Fruit fly (Drosophila melanogaster) whole organism, embryonic: ENCODE data around the gene corolla.

Experiments
- Abd-B ChIP-seq: fragments of 200-800 bp; sonication (Bioruptor generic); optimal IDR thresholded peaks from 2 replicates; lab custom pipeline; 2018; ENCODE audit warnings: missing biosample characterization, mild to moderate bottlenecking, missing genetic modification characterization, moderate library complexity
- Blimp-1 ChIP-seq: fragments of 200-800 bp; sonication (Bioruptor generic); optimal IDR thresholded peaks from 3 replicates; lab custom pipeline; 2018; ENCODE audit warnings: missing biosample characterization, missing genetic modification characterization, mild to moderate bottlenecking, moderate library complexity, missing genetic modification reagents
- CG10209 ChIP-seq: fragments of 200-800 bp; sonication (Bioruptor generic); optimal IDR thresholded peaks from 3 replicates; lab custom pipeline; 2017; ENCODE audit warnings: missing biosample characterization, mild to moderate bottlenecking, missing genetic modification characterization, missing genetic modification reagents
- CG11398 ChIP-seq: fragments of 200-800 bp; sonication (Bioruptor generic); optimal IDR thresholded peaks from 2 replicates; lab custom pipeline; 2016; ENCODE audit warnings: missing biosample characterization, missing genetic modification characterization
- CG13287 ChIP-seq: fragments of 200-800 bp; sonication (Bioruptor generic); IDR thresholded peaks from 2 replicates; pipeline ENCODE4 v1.3.6; 2022; ENCODE audit warnings: missing biosample characterization, missing genetic modification characterization; ENCODE audit not compliant: partially characterized antibody
- CG13775 ChIP-seq: fragments of 200-800 bp; sonication (Bioruptor generic); optimal IDR thresholded peaks from 3 replicates; lab custom pipeline; 2017; ENCODE audit warnings: missing biosample characterization, mild to moderate bottlenecking, missing genetic modification characterization
- CG14014 ChIP-seq: fragments of 200-800 bp; sonication (Bioruptor generic); IDR thresholded peaks from 2 replicates; pipeline ENCODE4 v1.3.6; 2022; ENCODE audit warnings: missing biosample characterization, missing genetic modification characterization
- CG15696 ChIP-seq: fragments of 200-800 bp; sonication (Bioruptor generic); optimal IDR thresholded peaks from 2 replicates; lab custom pipeline; 2019; ENCODE audit warnings: missing biosample characterization, mild to moderate bottlenecking, missing genetic modification characterization, moderate library complexity
- CG16815 ChIP-seq: fragments of 200-800 bp; sonication (Bioruptor generic); optimal IDR thresholded peaks from 3 replicates; lab custom pipeline; 2017; ENCODE audit warnings: missing biosample characterization, mild to moderate bottlenecking, missing genetic modification characterization
- CG18599 ChIP-seq: fragments of 200-800 bp; sonication (Bioruptor generic); optimal IDR thresholded peaks from 3 replicates; lab custom pipeline; 2017; ENCODE audit warnings: missing biosample characterization, missing genetic modification characterization, mild to moderate bottlenecking, moderate library complexity, missing genetic modification reagents
- CG3281 ChIP-seq: fragments of 200-800 bp; sonication (Bioruptor generic); optimal IDR thresholded peaks from 3 replicates; lab custom pipeline; 2017; ENCODE audit warnings: missing biosample characterization, mild to moderate bottlenecking, missing genetic modification characterization
- CG6813 ChIP-seq: fragments of 200-800 bp; sonication (Bioruptor generic); optimal IDR thresholded peaks from 2 replicates; lab custom pipeline; 2017; ENCODE audit warnings: missing biosample characterization, missing genetic modification characterization, mild to moderate bottlenecking, moderate library complexity, missing genetic modification reagents
- CG7357 ChIP-seq: fragments of 200-800 bp; sonication (Bioruptor generic); IDR thresholded peaks from 3 replicates; pipeline ENCODE4 v1.3.6; 2022; ENCODE audit warnings: missing biosample characterization, missing genetic modification characterization
- CG7928 ChIP-seq: fragments of 200-800 bp; sonication (Bioruptor generic); optimal IDR thresholded peaks from 2 replicates; lab custom pipeline; 2017; ENCODE audit warnings: missing biosample characterization, mild to moderate bottlenecking, missing genetic modification characterization
- CG8359 ChIP-seq: fragments of 200-800 bp; sonication (Bioruptor generic); optimal IDR thresholded peaks from 2 replicates; lab custom pipeline; 2017; ENCODE audit warnings: missing biosample characterization, mild to moderate bottlenecking, missing genetic modification characterization, borderline replicate concordance
- CG8765 ChIP-seq: fragments of 200-800 bp; sonication (Bioruptor generic); IDR thresholded peaks from 2 replicates; pipeline ENCODE4 v1.3.6; 2022; ENCODE audit warnings: missing biosample characterization, missing genetic modification characterization
- CG9609 ChIP-seq: fragments of 200-800 bp; sonication (Bioruptor generic); optimal IDR thresholded peaks from 3 replicates; lab custom pipeline; 2016; ENCODE audit warnings: missing biosample characterization, missing genetic modification characterization
- CG9817 ChIP-seq: fragments of 200-800 bp; sonication (Bioruptor generic); optimal IDR thresholded peaks from 2 replicates; lab custom pipeline; 2018; ENCODE audit warnings: missing biosample characterization, mild to moderate bottlenecking, missing genetic modification characterization, moderate library complexity
- CG9932 ChIP-seq: fragments of 200-800 bp; sonication (Bioruptor generic); IDR thresholded peaks from 2 replicates; pipeline ENCODE4 v1.3.6; 2022; ENCODE audit warnings: missing biosample characterization, missing genetic modification characterization
- CTCF ChIP-seq: fragments of 200-800 bp; sonication (Bioruptor generic); optimal IDR thresholded peaks from 2 replicates; lab custom pipeline; 2017; ENCODE audit warnings: missing biosample characterization, mild to moderate bottlenecking, missing genetic modification characterization, moderate library complexity
- HHEX ChIP-seq: fragments of 200-800 bp; sonication (Bioruptor generic); optimal IDR thresholded peaks from 3 replicates; lab custom pipeline; 2017; ENCODE audit warnings: missing biosample characterization, mild to moderate bottlenecking, missing genetic modification characterization, missing genetic modification reagents
- HLH4C ChIP-seq: fragments of 200-800 bp; sonication (Bioruptor generic); IDR thresholded peaks from 3 replicates; pipeline ENCODE4 v1.3.6; 2022; ENCODE audit warnings: missing biosample characterization, missing genetic modification characterization; ENCODE audit not compliant: partially characterized antibody
- HLH54F ChIP-seq: fragments of 200-800 bp; sonication (Bioruptor generic); optimal IDR thresholded peaks from 3 replicates; lab custom pipeline; 2016; ENCODE audit warnings: missing biosample characterization, missing genetic modification characterization
- Kr ChIP-seq: fragments of 200-800 bp; sonication (Bioruptor generic); optimal IDR thresholded peaks from 2 replicates; lab custom pipeline; 2017; ENCODE audit warnings: missing biosample characterization, mild to moderate bottlenecking, missing genetic modification characterization
- Oaz ChIP-seq: fragments of 200-800 bp; sonication (Bioruptor generic); IDR thresholded peaks from 2 replicates; pipeline ENCODE4 v1.3.6; 2022; ENCODE audit warnings: missing biosample characterization, missing genetic modification characterization
- Optix ChIP-seq: fragments of 200-800 bp; sonication (Bioruptor generic); IDR thresholded peaks from 3 replicates; pipeline ENCODE4 v1.3.6; 2022; ENCODE audit warnings: missing biosample characterization, missing genetic modification characterization
- Rx ChIP-seq: fragments of 200-800 bp; sonication (Bioruptor generic); IDR thresholded peaks from 2 replicates; pipeline ENCODE4 v1.3.6; 2022; ENCODE audit warnings: missing biosample characterization, missing genetic modification characterization
- Six4 ChIP-seq: fragments of 200-800 bp; sonication (Bioruptor generic); optimal IDR thresholded peaks from 2 replicates; lab custom pipeline; 2016; ENCODE audit warnings: missing biosample characterization, missing genetic modification characterization
- Sox100B ChIP-seq: fragments of 200-800 bp; sonication (Bioruptor generic); optimal IDR thresholded peaks from 3 replicates; lab custom pipeline; 2018; ENCODE audit warnings: missing biosample characterization, mild to moderate bottlenecking, missing genetic modification characterization
- ab ChIP-seq: fragments of 200-800 bp; sonication (Bioruptor generic); optimal IDR thresholded peaks from 2 replicates; lab custom pipeline; 2016; ENCODE audit warnings: missing biosample characterization, missing genetic modification characterization
- ac ChIP-seq: fragments of 200-800 bp; sonication (Bioruptor generic); optimal IDR thresholded peaks from 3 replicates; lab custom pipeline; 2017; ENCODE audit warnings: missing biosample characterization, mild to moderate bottlenecking, missing genetic modification characterization
- btn ChIP-seq: fragments of 200-800 bp; sonication (Bioruptor generic); optimal IDR thresholded peaks from 2 replicates; lab custom pipeline; 2016; ENCODE audit warnings: missing biosample characterization, missing genetic modification characterization
- caup ChIP-seq: fragments of 200-800 bp; sonication (Bioruptor generic); optimal IDR thresholded peaks from 3 replicates; lab custom pipeline; 2017; ENCODE audit warnings: missing biosample characterization, mild to moderate bottlenecking, missing genetic modification characterization, moderate library complexity; ENCODE audit not compliant: severe bottlenecking
- fd3F ChIP-seq: fragments of 200-800 bp; sonication (Bioruptor generic); optimal IDR thresholded peaks from 2 replicates; lab custom pipeline; 2018; ENCODE audit warnings: missing biosample characterization, mild to moderate bottlenecking, missing genetic modification characterization, moderate library complexity
- fru ChIP-seq: fragments of >200 bp; optimal IDR thresholded peaks from 2 replicates; lab custom pipeline; 2017
- gem ChIP-seq: fragments of 200-800 bp; sonication (Bioruptor generic); optimal IDR thresholded peaks from 2 replicates; lab custom pipeline; 2019; ENCODE audit warnings: missing biosample characterization, mild to moderate bottlenecking, missing genetic modification characterization, moderate library complexity
- grau ChIP-seq: fragments of 200-800 bp; optimal IDR thresholded peaks from 3 replicates; lab custom pipeline; 2019; ENCODE audit warnings: missing biosample characterization, mild to moderate bottlenecking, missing genetic modification characterization, moderate library complexity
- lmd ChIP-seq: fragments of 200-800 bp; sonication (Bioruptor generic); IDR thresholded peaks from 2 replicates; pipeline ENCODE4 v1.3.6; 2022; ENCODE audit warnings: missing biosample characterization, missing genetic modification characterization
- nmo ChIP-seq: fragments of 200-800 bp; sonication (Bioruptor generic); optimal IDR thresholded peaks from 2 replicates; lab custom pipeline; 2018; ENCODE audit warnings: missing biosample characterization, mild to moderate bottlenecking, missing genetic modification characterization, moderate library complexity
- pros ChIP-seq: fragments of 200-800 bp; sonication (Bioruptor generic); optimal IDR thresholded peaks from 3 replicates; lab custom pipeline; 2019; ENCODE audit warnings: missing biosample characterization, mild to moderate bottlenecking, missing genetic modification characterization, moderate library complexity
- ro ChIP-seq: fragments of 200-800 bp; sonication (Bioruptor generic); IDR thresholded peaks from 2 replicates; pipeline ENCODE4 v1.3.6; 2022; ENCODE audit warnings: missing biosample characterization, missing genetic modification characterization
- schlank ChIP-seq: fragments of 200-800 bp; sonication (Bioruptor generic); optimal IDR thresholded peaks from 2 replicates; lab custom pipeline; 2018; ENCODE audit warnings: missing biosample characterization, mild to moderate bottlenecking, missing genetic modification characterization
- sima ChIP-seq: fragments of 200-800 bp; sonication (Bioruptor generic); optimal IDR thresholded peaks from 2 replicates; lab custom pipeline; 2016; ENCODE audit warnings: missing biosample characterization, missing genetic modification characterization
- sna ChIP-seq: fragments of 200-800 bp; sonication (Bioruptor generic); IDR thresholded peaks from 2 replicates; pipeline ENCODE4 v1.3.6; 2022; ENCODE audit warnings: missing biosample characterization, missing genetic modification characterization; ENCODE audit not compliant: partially characterized antibody
- stwl ChIP-seq: fragments of 200-800 bp; sonication (Bioruptor generic); optimal IDR thresholded peaks from 3 replicates; lab custom pipeline; 2018; ENCODE audit warnings: missing biosample characterization, mild to moderate bottlenecking, missing genetic modification characterization, moderate library complexity
- sug ChIP-seq: fragments of 200-800 bp; optimal IDR thresholded peaks from 2 replicates; lab custom pipeline; 2019; ENCODE audit warnings: missing biosample characterization, mild to moderate bottlenecking, missing genetic modification characterization, moderate library complexity
- ttk ChIP-seq: fragments of 200-800 bp; sonication (Bioruptor generic); IDR thresholded peaks from 2 replicates; pipeline ENCODE4 v2.1.2; 2022; ENCODE audit warnings: missing biosample characterization, missing genetic modification characterization
- vfl ChIP-seq: fragments of 200-800 bp; sonication (Bioruptor generic); optimal IDR thresholded peaks from 2 replicates; lab custom pipeline; 2016; ENCODE audit warnings: missing biosample characterization, missing genetic modification characterization
- z ChIP-seq: fragments of 200-800 bp; sonication (Bioruptor generic); IDR thresholded peaks from 3 replicates; pipeline ENCODE4 v1.3.6; 2022; ENCODE audit warnings: missing biosample characterization, missing genetic modification characterization
- zen ChIP-seq: fragments of 200-800 bp; sonication (Bioruptor generic); optimal IDR thresholded peaks from 3 replicates; lab custom pipeline; 2018; ENCODE audit warnings: missing biosample characterization, mild to moderate bottlenecking, missing genetic modification characterization, moderate library complexity
- zen2 ChIP-seq: fragments of 200-800 bp; sonication (Bioruptor generic); IDR thresholded peaks from 3 replicates; pipeline ENCODE4 v1.3.6; 2022; ENCODE audit warnings: missing biosample characterization, missing genetic modification characterization; ENCODE audit not compliant: partially characterized antibody

The corolla gene

dm6 chrX:17599330-17599729, 32.5 kb downstream of the corolla start, which contains the start of gene X11L (continued):
- TF ChIP-seq Abd-B (GFP tag; lab: Kevin White, UChicago) (no peak), HLH54F (GFP tag; lab: Kevin White, UChicago) (peak; percentile 84), ac (GFP tag; lab: Kevin White, UChicago) (no peak), gem (tag; lab: Kevin White, UChicago) (no peak), ab (GFP tag; lab: Kevin White, UChicago) (peak; percentile 39), fd3F (GFP tag; lab: Kevin White, UChicago) (no peak), ttk (GFP tag; lab: Robert Waterston, UW) (0 out of 2 replicates have a peak, but pooled peaks have one; percentile 27), CG15696 (tag; lab: Kevin White, UChicago) (no peak), sima (GFP tag; lab: Kevin White, UChicago) (no peak), Six4 (GFP tag; lab: Kevin White, UChicago) (peak; percentile 40), HLH4C (GFP tag; lab: Robert Waterston, UW) (peak; percentile 90), CG11398 (GFP tag; lab: Kevin White, UChicago) (peak; percentile 34), Kr (no peak), CG3281 (peak; percentile 30), ro (no peak), CG13287 (GFP tag; lab: Robert Waterston, UW) (peak; percentile 89), Rx (GFP tag; lab: Robert Waterston, UW) (peak; percentile 59; the same call in 1 of the 2 replicates), z (GFP tag; lab: Robert Waterston, UW) (no peak), CG16815 (GFP tag; lab: Kevin White, UChicago) (peak; percentile 46), grau (tag; lab: Kevin White, UChicago) (peak; percentile 61), CG9609 (GFP tag; lab: Kevin White, UChicago) (peak; percentile 78), zen (tag; lab: Kevin White, UChicago) (peak; percentile 61), CG18599 (GFP tag; lab: Kevin White, UChicago) (no peak), CTCF (peak; percentile 18), CG13775 (GFP tag; lab: Kevin White, UChicago) (peak; percentile 57), Optix (peak; percentile 75), CG9817 (tag; lab: Kevin White, UChicago) (no peak), Oaz (GFP tag; lab: Robert Waterston, UW) (peak; percentile 10; the same call in 1 of the 2 replicates), stwl (tag; lab: Kevin White, UChicago) (peak; percentile 90), lmd (GFP tag; lab: Robert Waterston, UW) (peak; percentile 39; the same call in 1 of the 2 replicates), zen2 (peak; percentile 87), sna (GFP tag; lab: Robert Waterston, UW) (peak; percentile 83), Sox100B (GFP tag; lab: Kevin White, UChicago) (no peak), CG14014 (GFP tag; lab: Robert Waterston, UW) (peak; percentile 73), CG7357 (GFP tag; lab: Robert Waterston, UW) (peak; percentile 24; the same call in 1 of the 3 replicates), nmo (GFP tag; lab: Kevin White, UChicago) (peak; percentile 64), vfl (peak; percentile 79), HHEX (GFP tag; lab: Kevin White, UChicago) (peak; percentile 66), pros (GFP tag; lab: Kevin White, UChicago) (no peak), sug (tag; lab: Kevin White, UChicago) (peak; percentile 24), btn (peak; percentile 55), Blimp-1 (no peak), CG9932 (peak; percentile 85), CG7928 (no peak), CG8359 (GFP tag; lab: Kevin White, UChicago) (no peak), fru (lab: Kevin White, UChicago) (no peak), CG8765 (GFP tag; lab: Robert Waterston, UW) (peak; percentile 61), CG6813 (GFP tag; lab: Kevin White, UChicago) (peak; percentile 8), schlank (no peak), CG10209 (GFP tag; lab: Kevin White, UChicago) (peak; percentile 55), caup (GFP tag; lab: Kevin White, UChicago) (peak; percentile 75)
